Fruit fly (Drosophila melanogaster) whole organism: ENCODE results near the gene intr.
"Not testable (repeated sequence)": the region's sequence is repeated elsewhere in the genome, so short reads cannot be mapped to it uniquely, and the experiment has no call there.

Experiments
- CG8478 ChIP-seq: fragments of >200 bp; optimal IDR thresholded peaks from 2 replicates; lab custom pipeline; 2018; ENCODE audit warnings: inconsistent platforms
- Dll ChIP-seq: fragments of >200 bp; optimal IDR thresholded peaks from 2 replicates; lab custom pipeline; 2017
- EcR ChIP-seq, 2 experiments: fragments of >200 bp; optimal IDR thresholded peaks; 2 replicates each; lab custom pipeline; 2017; ENCODE audit warnings: missing biosample characterization in 2 of 2, missing genetic modification characterization in 2 of 2, missing genetic modification reagents in 2 of 2
- pan ChIP-seq: fragments of >200 bp; optimal IDR thresholded peaks from 2 replicates; lab custom pipeline; 2017
- psq ChIP-seq: fragments of >200 bp; optimal IDR thresholded peaks from 2 replicates; lab custom pipeline; 2017
- usp ChIP-seq: fragments of >200 bp; optimal IDR thresholded peaks from 2 replicates; lab custom pipeline; 2017; ENCODE audit warnings: missing biosample characterization, missing genetic modification characterization, mixed read lengths

Gene intr

dm6 chr3R:28790222-28790621 lies at the start of gene intr:
Gene intr (plus strand): TSS chr3R:28790522.
- TF ChIP-seq Dll (lab: Kevin White, UChicago), result no peak
- no peak for TF ChIP-seq EcR (GFP tag; optimal IDR thresholded peaks at IDR 0.05; lab: Kevin White, UChicago)
- no peak for TF ChIP-seq psq (lab: Kevin White, UChicago)
- TF ChIP-seq pan, result no peak
- TF ChIP-seq usp (GFP tag; lab: Kevin White, UChicago), result no peak
- no peak for TF ChIP-seq CG8478

dm6 chr3R:28744682-28745081 lies 45.6 kb upstream of the intr start, which contains the start of gene AstA-R2:
Gene AstA-R2 (minus strand): TSS chr3R:28744782.
- TF ChIP-seq pan, result no peak

- no peak for TF ChIP-seq pan
- no peak for TF ChIP-seq CG8478
- TF ChIP-seq EcR (GFP tag; optimal IDR thresholded peaks at IDR 0.05; lab: Kevin White, UChicago), result no peak
- no peak for TF ChIP-seq Dll (lab: Kevin White, UChicago)
- TF ChIP-seq usp (GFP tag; lab: Kevin White, UChicago), result no peak
- TF ChIP-seq psq (lab: Kevin White, UChicago), result no peak
Measured at dm6 chr3R:28751611-28752129, 38.7 kb upstream of the intr start, which contains the start of gene CG10000. Gene CG10000 (minus strand): TSS chr3R:28751661.

dm6 chr3R:28756879-28757278 lies 33.4 kb upstream of the intr start, which contains the start of gene CG9997:
Gene CG9997 (minus strand): TSS chr3R:28756979.
- TF ChIP-seq pan, result no peak
- TF ChIP-seq CG8478, result no peak
- TF ChIP-seq Dll (lab: Kevin White, UChicago), result no peak
- no peak for TF ChIP-seq EcR (GFP tag; optimal IDR thresholded peaks at IDR 0.05; lab: Kevin White, UChicago)
- TF ChIP-seq usp (GFP tag; lab: Kevin White, UChicago), result no peak
- TF ChIP-seq psq (lab: Kevin White, UChicago), result no peak

dm6 chr3R:28758134-28758533 lies 32.2 kb upstream of the intr start, which contains the start of gene aqrs:
Gene aqrs (minus strand): TSS chr3R:28758234.
- TF ChIP-seq psq (lab: Kevin White, UChicago); usp (GFP tag; lab: Kevin White, UChicago); CG8478: not testable (repeated sequence)

- TF ChIP-seq EcR (GFP tag; optimal IDR thresholded peaks at IDR 0.05; lab: Kevin White, UChicago), result no peak
- TF ChIP-seq psq (lab: Kevin White, UChicago), result no peak
- TF ChIP-seq CG8478, result no peak
- TF ChIP-seq Dll (lab: Kevin White, UChicago), result no peak
- TF ChIP-seq pan, result no peak
- TF ChIP-seq usp (GFP tag; lab: Kevin White, UChicago), result no peak
Measured at dm6 chr3R:28775703-28776102, 14.6 kb upstream of the intr start.

dm6 chr3R:28789317-28789716 lies 1.0 kb upstream of the intr start, which contains the start of gene CG34295:
Gene CG34295 (plus strand): TSS chr3R:28789617.
- no peak for TF ChIP-seq EcR (GFP tag; optimal IDR thresholded peaks at IDR 0.05; lab: Kevin White, UChicago)
- TF ChIP-seq pan, result no peak
- no peak for TF ChIP-seq CG8478
- no peak for TF ChIP-seq Dll (lab: Kevin White, UChicago)
- no peak for TF ChIP-seq psq (lab: Kevin White, UChicago)
- no peak for TF ChIP-seq usp (GFP tag; lab: Kevin White, UChicago)

- TF ChIP-seq CG8478 (no peak), EcR (GFP tag; optimal IDR thresholded peaks at IDR 0.05; lab: Kevin White, UChicago) (no peak), usp (GFP tag; lab: Kevin White, UChicago) (no peak), Dll (lab: Kevin White, UChicago) (no peak), pan (no peak), psq (lab: Kevin White, UChicago) (no peak)
Measured at dm6 chr3R:28805164-28805563, 14.8 kb downstream of the intr start.

- TF ChIP-seq pan, result no peak
- TF ChIP-seq Dll (lab: Kevin White, UChicago), result no peak
- TF ChIP-seq psq (lab: Kevin White, UChicago), result no peak
- TF ChIP-seq CG8478, result no peak
- no peak for TF ChIP-seq EcR (GFP tag; optimal IDR thresholded peaks at IDR 0.05; lab: Kevin White, UChicago)
- TF ChIP-seq usp (GFP tag; lab: Kevin White, UChicago), result no peak
Measured at dm6 chr3R:28806402-28806801, 16.1 kb downstream of the intr start, which contains the start of gene CheB98a. Gene CheB98a (plus strand): TSS chr3R:28806702.

dm6 chr3R:28810942-28811676 lies 20.8 kb downstream of the intr start, which contains the start of gene wdn:
Gene wdn (minus strand): TSS chr3R:28811337.
- no peak for TF ChIP-seq usp (GFP tag; lab: Kevin White, UChicago)
- no peak for TF ChIP-seq CG8478
- no peak for TF ChIP-seq psq (lab: Kevin White, UChicago)
- no peak for TF ChIP-seq Dll (lab: Kevin White, UChicago)
- no peak for TF ChIP-seq pan

- no peak for TF ChIP-seq usp (GFP tag; lab: Kevin White, UChicago)
- TF ChIP-seq CG8478, result no peak
- TF ChIP-seq Dll (lab: Kevin White, UChicago), result no peak
- TF ChIP-seq pan, result no peak
- TF ChIP-seq EcR (GFP tag; optimal IDR thresholded peaks at IDR 0.05; lab: Kevin White, UChicago), result no peak
- TF ChIP-seq psq (lab: Kevin White, UChicago), result no peak
Measured at dm6 chr3R:28811677-28812465, 21.5 kb downstream of the intr start, which contains the start of gene Prp39. Gene Prp39 (plus strand): TSS chr3R:28812102.
